Fruit fly (Drosophila melanogaster) Kc167 (cell line): Measurements from ENCODE around the gene PGRP-LF.

Source experiments
- Sin3A ChIP-seq: fragments of >200 bp; optimal IDR thresholded peaks from 2 replicates; lab custom pipeline; 2018; ENCODE audit warnings: missing external identifiers
- h ChIP-seq: fragments of >200 bp; optimal IDR thresholded peaks from 3 replicates; lab custom pipeline; 2018; ENCODE audit warnings: missing external identifiers
- psq ChIP-seq: fragments of >200 bp; optimal IDR thresholded peaks from 2 replicates; lab custom pipeline; 2017; ENCODE audit warnings: missing external identifiers

DNA sequence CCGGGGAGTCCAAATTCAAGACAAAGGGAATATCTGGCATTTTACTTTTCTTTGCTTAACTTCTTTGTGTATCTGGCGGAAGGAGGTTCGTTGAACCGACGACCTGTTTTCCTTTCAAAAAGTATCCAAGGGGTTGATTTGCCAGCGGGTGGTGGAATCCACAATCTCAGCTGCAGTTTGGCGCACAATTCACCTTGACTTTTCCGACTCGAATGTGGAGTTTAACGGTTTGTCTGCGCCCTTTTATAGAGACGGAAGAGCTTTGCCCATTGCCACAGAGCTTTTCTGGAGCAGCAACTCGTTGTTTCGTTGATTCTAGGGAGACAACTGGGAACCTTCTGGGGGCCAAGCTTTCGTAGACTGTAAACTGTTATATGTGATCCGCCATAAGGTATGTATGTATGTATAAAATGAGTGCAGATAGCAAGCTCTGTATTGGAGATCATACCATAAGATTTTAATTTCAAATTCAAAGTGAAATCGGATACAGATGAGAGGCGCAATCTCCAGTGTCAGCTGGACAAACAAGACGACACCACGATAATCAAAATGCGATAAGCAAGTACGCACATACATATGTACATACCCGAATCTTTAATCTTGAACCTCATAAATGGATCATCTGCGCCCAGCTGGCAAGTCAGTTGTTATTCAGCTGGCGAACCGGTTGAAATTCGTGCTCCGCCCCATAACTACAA is 23.0 kb downstream of the PGRP-LF start, which contains the start of the genes Hsp67Bc, CG4456 and Hsp22:
- TF ChIP-seq h (no peak), psq (lab: Kevin White, UChicago) (no peak), Sin3A (lab: Kevin White, UChicago) (no peak)
